Fruit fly (Drosophila melanogaster): ENCODE results near the gene Tsp66E.

The Tsp66E gene

DNA sequence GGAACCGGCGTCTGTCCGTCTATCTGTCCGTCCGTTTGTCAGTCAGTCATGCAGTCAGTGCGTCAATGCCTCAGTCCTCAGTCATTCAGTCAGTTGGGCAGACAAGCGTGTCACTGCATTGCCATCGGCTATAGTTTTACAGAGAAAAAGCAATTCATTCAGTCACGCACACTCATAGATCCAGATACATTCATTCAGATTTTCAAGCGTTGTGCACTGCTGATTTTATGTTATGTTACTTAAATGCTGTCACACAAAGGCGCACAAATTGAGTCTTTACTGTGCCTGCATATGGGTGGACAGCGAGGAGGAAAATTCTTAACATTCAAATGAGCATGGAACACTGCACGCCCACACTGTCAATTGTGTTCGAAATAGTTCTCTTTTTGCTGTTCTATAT lies 47.1 kb upstream of the Tsp66E start (continued):
- TF ChIP-seq B-H2 (GFP tag; optimal IDR thresholded peaks at IDR 0.05) (no peak), row (GFP tag; IDR thresholded peaks at IDR 0.05) (peak; percentile 64), CG1832 (GFP tag; optimal IDR thresholded peaks at IDR 0.05) (no peak), CG10431 (GFP tag; optimal IDR thresholded peaks at IDR 0.05) (no peak), CG4282 (GFP tag; optimal IDR thresholded peaks at IDR 0.05) (no peak), CG32532 (GFP tag; IDR thresholded peaks at IDR 0.05) (no peak), fu2 (GFP tag; optimal IDR thresholded peaks at IDR 0.05) (no peak), Ada2b (GFP tag; IDR thresholded peaks at IDR 0.05) (no peak), her (GFP tag; optimal IDR thresholded peaks at IDR 0.05) (no peak), CG10959 (GFP tag; IDR thresholded peaks at IDR 0.05) (no peak), CG31365 (tag; optimal IDR thresholded peaks at IDR 0.05) (no peak), ab (GFP tag; optimal IDR thresholded peaks at IDR 0.05) (no peak), Poxn (GFP tag; IDR thresholded peaks at IDR 0.05) (no peak), toy (GFP tag; IDR thresholded peaks at IDR 0.05) (no peak), Atf-2 (GFP tag; optimal IDR thresholded peaks at IDR 0.05) (no peak), ac (GFP tag; optimal IDR thresholded peaks at IDR 0.05) (no peak), inv (GFP tag; IDR thresholded peaks at IDR 0.05; ENCODE audit: partially characterized antibody) (no peak), CG12104 (GFP tag; optimal IDR thresholded peaks at IDR 0.05) (no peak), CG4328 (GFP tag; optimal IDR thresholded peaks at IDR 0.05) (no peak), Eip74EF (GFP tag; optimal IDR thresholded peaks at IDR 0.05) (no peak), ttk (GFP tag; IDR thresholded peaks at IDR 0.05) (no peak), Ptx1 (GFP tag; IDR thresholded peaks at IDR 0.05) (peak; percentile 53), CG42726 (GFP tag; IDR thresholded peaks at IDR 0.05; ENCODE audit: partially characterized antibody) (no peak), CG2712 (tag; optimal IDR thresholded peaks at IDR 0.05) (no peak), CG30020 (tag; optimal IDR thresholded peaks at IDR 0.05) (no peak), D (optimal IDR thresholded peaks at IDR 0.05) (no peak), D (GFP tag; optimal IDR thresholded peaks at IDR 0.05) (no peak), nerfin-1 (tag; optimal IDR thresholded peaks at IDR 0.05) (no peak), CG30431 (GFP tag; optimal IDR thresholded peaks at IDR 0.05) (no peak), PHDP (tag; optimal IDR thresholded peaks at IDR 0.05) (peak; percentile 11), sim (GFP tag; IDR thresholded peaks at IDR 0.05) (no peak), Antp (GFP tag; optimal IDR thresholded peaks at IDR 0.05) (peak; percentile 14), CG13123 (GFP tag; optimal IDR thresholded peaks at IDR 0.05) (no peak), CG13296 (GFP tag; optimal IDR thresholded peaks at IDR 0.05) (no peak), CG6813 (GFP tag; optimal IDR thresholded peaks at IDR 0.05) (no peak), Gug (GFP tag; IDR thresholded peaks at IDR 0.05) (no peak), zfh1 (GFP tag; IDR thresholded peaks at IDR 0.05) (no peak), CG9215 (GFP tag; IDR thresholded peaks at IDR 0.05) (no peak), slp2 (GFP tag; optimal IDR thresholded peaks at IDR 0.05) (no peak), chm (GFP tag; IDR thresholded peaks at IDR 0.05) (no peak), CG9797 (GFP tag; optimal IDR thresholded peaks at IDR 0.05) (no peak), wek (GFP tag; optimal IDR thresholded peaks at IDR 0.05) (no peak), CG11456 (GFP tag; IDR thresholded peaks at IDR 0.05) (no peak), sc (optimal IDR thresholded peaks at IDR 0.05) (no peak), sc (GFP tag; optimal IDR thresholded peaks at IDR 0.05) (no peak), Chrac-16 (GFP tag; optimal IDR thresholded peaks at IDR 0.05) (no peak), Doc3 (GFP tag; IDR thresholded peaks at IDR 0.05; ENCODE audit: partially characterized antibody) (no peak), gem (tag; optimal IDR thresholded peaks at IDR 0.05) (peak; percentile 34), CG9876 (GFP tag; optimal IDR thresholded peaks at IDR 0.05) (no peak), CG17802 (tag; optimal IDR thresholded peaks at IDR 0.05) (no peak), CG3726 (GFP tag; IDR thresholded peaks at IDR 0.05) (no peak), CG2120 (GFP tag; optimal IDR thresholded peaks at IDR 0.05) (no peak), CG12299 (tag; optimal IDR thresholded peaks at IDR 0.05) (no peak)
